Fruit fly (Drosophila melanogaster) whole organism, prepupa: ENCODE measurements around the gene Golgin84.

Source experiments
- CG10631 ChIP-seq: fragments of 200-800 bp; sonication (Bioruptor generic); optimal IDR thresholded peaks from 2 replicates; lab custom pipeline; 2016; ENCODE audit warnings: missing biosample characterization, missing genetic modification characterization
- CG10669 ChIP-seq: fragments of 200-800 bp; sonication (Bioruptor generic); optimal IDR thresholded peaks from 3 replicates; lab custom pipeline; 2018; ENCODE audit warnings: missing biosample characterization, mild to moderate bottlenecking, missing genetic modification characterization, moderate library complexity
- CG11294 ChIP-seq: fragments of 200-800 bp; sonication (Bioruptor generic); IDR thresholded peaks from 2 replicates; pipeline ENCODE4 v1.3.6; 2022; ENCODE audit warnings: missing biosample characterization, missing genetic modification characterization
- CG11762 ChIP-seq: fragments of 200-800 bp; sonication (Bioruptor generic); optimal IDR thresholded peaks from 3 replicates; lab custom pipeline; 2016; ENCODE audit warnings: missing biosample characterization, missing genetic modification characterization; ENCODE audit not compliant: insufficient read depth
- CG11902 ChIP-seq: fragments of 200-800 bp; sonication (Bioruptor generic); optimal IDR thresholded peaks from 3 replicates; lab custom pipeline; 2016; ENCODE audit warnings: missing biosample characterization, missing genetic modification characterization
- CG15336 ChIP-seq: fragments of 200-800 bp; sonication (Bioruptor generic); IDR thresholded peaks from 2 replicates; pipeline ENCODE4 v1.3.6; 2022; ENCODE audit warnings: missing biosample characterization, missing genetic modification characterization
- CG16779 ChIP-seq: fragments of 200-800 bp; sonication (Bioruptor generic); optimal IDR thresholded peaks from 3 replicates; lab custom pipeline; 2017; ENCODE audit warnings: missing biosample characterization, mild to moderate bottlenecking, missing genetic modification characterization
- CG31627 ChIP-seq: fragments of 200-800 bp; sonication (Bioruptor generic); optimal IDR thresholded peaks from 3 replicates; lab custom pipeline; 2016; ENCODE audit warnings: missing biosample characterization, missing genetic modification characterization
- CG32006 ChIP-seq: fragments of 200-800 bp; sonication (Bioruptor generic); optimal IDR thresholded peaks from 3 replicates; lab custom pipeline; 2017; ENCODE audit warnings: missing biosample characterization, mild to moderate bottlenecking, missing genetic modification characterization
- CG34406 ChIP-seq: fragments of 200-800 bp; sonication (Bioruptor generic); optimal IDR thresholded peaks from 3 replicates; lab custom pipeline; 2016; ENCODE audit warnings: missing biosample characterization, missing genetic modification characterization
- CG3919 ChIP-seq: fragments of 200-800 bp; sonication (Bioruptor generic); optimal IDR thresholded peaks from 3 replicates; lab custom pipeline; 2016; ENCODE audit warnings: missing biosample characterization, missing genetic modification characterization
- CG4318 ChIP-seq: fragments of 200-800 bp; sonication (Bioruptor generic); optimal IDR thresholded peaks from 3 replicates; lab custom pipeline; 2017; ENCODE audit warnings: missing biosample characterization, mild to moderate bottlenecking, missing genetic modification characterization
- CG6792 ChIP-seq: fragments of 200-800 bp; sonication (Bioruptor generic); optimal IDR thresholded peaks from 3 replicates; lab custom pipeline; 2016; ENCODE audit warnings: missing biosample characterization, missing genetic modification characterization
- CG6808 ChIP-seq: fragments of 200-800 bp; sonication (Bioruptor generic); optimal IDR thresholded peaks from 3 replicates; lab custom pipeline; 2017; ENCODE audit warnings: missing biosample characterization, missing genetic modification characterization, mild to moderate bottlenecking, moderate library complexity, missing genetic modification reagents
- CG6854 ChIP-seq: fragments of 200-800 bp; sonication (Bioruptor generic); optimal IDR thresholded peaks from 2 replicates; lab custom pipeline; 2017; ENCODE audit warnings: missing biosample characterization, mild to moderate bottlenecking, missing genetic modification characterization
- CG8632 ChIP-seq: fragments of 200-800 bp; sonication (Bioruptor generic); optimal IDR thresholded peaks from 3 replicates; lab custom pipeline; 2016; ENCODE audit warnings: missing biosample characterization, missing genetic modification characterization
- CG9139 ChIP-seq: fragments of 200-800 bp; sonication (Bioruptor generic); optimal IDR thresholded peaks from 3 replicates; lab custom pipeline; 2017; ENCODE audit warnings: missing biosample characterization, mild to moderate bottlenecking, missing genetic modification characterization
- Eip78C ChIP-seq: fragments of 200-800 bp; sonication (Bioruptor generic); peaks from one replicate; lab custom pipeline; 2016; ENCODE audit warnings: missing biosample characterization, missing genetic modification characterization
- Eip93F ChIP-seq: fragments of 200-800 bp; sonication (Bioruptor generic); optimal IDR thresholded peaks from 2 replicates; lab custom pipeline; 2016; ENCODE audit warnings: missing biosample characterization, mild to moderate bottlenecking, missing genetic modification characterization
- Hr39 ChIP-seq: fragments of 200-800 bp; sonication (Bioruptor generic); optimal IDR thresholded peaks from 2 replicates; lab custom pipeline; 2016; ENCODE audit warnings: missing biosample characterization, missing genetic modification characterization
- Hr4 ChIP-seq: fragments of 200-800 bp; sonication (Bioruptor generic); optimal IDR thresholded peaks from 3 replicates; lab custom pipeline; 2016; ENCODE audit warnings: missing biosample characterization, missing genetic modification characterization
- Lpt ChIP-seq: fragments of 200-800 bp; sonication (Bioruptor generic); optimal IDR thresholded peaks from 3 replicates; lab custom pipeline; 2016; ENCODE audit warnings: missing biosample characterization, missing genetic modification characterization
- Met ChIP-seq: fragments of 200-800 bp; sonication (Bioruptor generic); optimal IDR thresholded peaks from 3 replicates; lab custom pipeline; 2016; ENCODE audit warnings: missing biosample characterization, missing genetic modification characterization
- Smox ChIP-seq: fragments of 200-800 bp; sonication (Bioruptor generic); optimal IDR thresholded peaks from 3 replicates; lab custom pipeline; 2016; ENCODE audit warnings: missing biosample characterization, missing genetic modification characterization
- Sox14 ChIP-seq: fragments of 200-800 bp; sonication (Bioruptor generic); optimal IDR thresholded peaks from 3 replicates; lab custom pipeline; 2016; ENCODE audit warnings: missing biosample characterization, missing genetic modification characterization
- Sox15 ChIP-seq: fragments of 200-800 bp; sonication (Bioruptor generic); optimal IDR thresholded peaks from 3 replicates; lab custom pipeline; 2016; ENCODE audit warnings: missing biosample characterization, missing genetic modification characterization
- achi ChIP-seq: fragments of 200-800 bp; sonication (Bioruptor generic); optimal IDR thresholded peaks from 3 replicates; lab custom pipeline; 2016; ENCODE audit warnings: missing biosample characterization, missing genetic modification characterization
- cyc ChIP-seq: fragments of 200-800 bp; sonication (Bioruptor generic); optimal IDR thresholded peaks from 3 replicates; lab custom pipeline; 2016; ENCODE audit warnings: missing biosample characterization, missing genetic modification characterization
- dac ChIP-seq: fragments of 200-800 bp; sonication (Bioruptor generic); optimal IDR thresholded peaks from 2 replicates; lab custom pipeline; 2017; ENCODE audit warnings: missing biosample characterization, mild to moderate bottlenecking, missing genetic modification characterization
- eg ChIP-seq: fragments of 200-800 bp; sonication (Bioruptor generic); IDR thresholded peaks from 3 replicates; pipeline ENCODE4 v1.3.6; 2022; ENCODE audit warnings: missing biosample characterization, missing genetic modification characterization
- esn ChIP-seq: fragments of 200-800 bp; sonication (Bioruptor generic); optimal IDR thresholded peaks from 2 replicates; lab custom pipeline; 2016; ENCODE audit warnings: missing biosample characterization, mild to moderate bottlenecking, missing genetic modification characterization, moderate library complexity
- fd59A ChIP-seq: fragments of 200-800 bp; sonication (Bioruptor generic); optimal IDR thresholded peaks from 2 replicates; lab custom pipeline; 2017; ENCODE audit warnings: missing biosample characterization, mild to moderate bottlenecking, missing genetic modification characterization, missing genetic modification reagents
- fkh ChIP-seq: fragments of 200-800 bp; sonication (Bioruptor generic); optimal IDR thresholded peaks from 3 replicates; lab custom pipeline; 2017; ENCODE audit warnings: missing biosample characterization, mild to moderate bottlenecking, missing genetic modification characterization, moderate library complexity
- lz ChIP-seq: fragments of 200-800 bp; sonication (Bioruptor generic); optimal IDR thresholded peaks from 3 replicates; lab custom pipeline; 2016; ENCODE audit warnings: missing biosample characterization, missing genetic modification characterization
- net ChIP-seq: fragments of 200-800 bp; sonication (Bioruptor generic); optimal IDR thresholded peaks from 3 replicates; lab custom pipeline; 2016; ENCODE audit warnings: missing biosample characterization, missing genetic modification characterization
- pdm3 ChIP-seq: fragments of 200-800 bp; sonication (Bioruptor generic); optimal IDR thresholded peaks from 3 replicates; lab custom pipeline; 2016; ENCODE audit warnings: missing biosample characterization, missing genetic modification characterization
- salr ChIP-seq, 2 experiments: fragments of 200-800 bp; sonication (Bioruptor generic); optimal IDR thresholded peaks; 3 replicates each; lab custom pipeline; 2016 to 2018; ENCODE audit warnings: missing biosample characterization in 2 of 2, missing genetic modification characterization in 2 of 2, mild to moderate bottlenecking in 1 of 2
- spab ChIP-seq: fragments of 200-800 bp; sonication (Bioruptor generic); optimal IDR thresholded peaks from 2 replicates; lab custom pipeline; 2017; ENCODE audit warnings: missing biosample characterization, mild to moderate bottlenecking, missing genetic modification characterization, missing genetic modification reagents
- topi ChIP-seq: fragments of 200-800 bp; sonication (Bioruptor generic); optimal IDR thresholded peaks from 3 replicates; lab custom pipeline; 2016; ENCODE audit warnings: missing biosample characterization, missing genetic modification characterization
- vri ChIP-seq: fragments of 200-800 bp; sonication (Bioruptor generic); optimal IDR thresholded peaks from 3 replicates; lab custom pipeline; 2016; ENCODE audit warnings: missing biosample characterization, mild to moderate bottlenecking, missing genetic modification characterization

Gene Golgin84

dm6 chr3R:24384952-24385351 is 27.2 kb upstream of the Golgin84 start, which contains the start of gene CG17780:
TSS of gene CG17780 (minus strand) at chr3R:24385052.
- TF ChIP-seq pdm3 (GFP tag; lab: Kevin White, UChicago) (no peak), topi (GFP tag; lab: Kevin White, UChicago) (no peak), CG3919 (GFP tag; lab: Kevin White, UChicago) (no peak), CG10669 (no peak), achi (GFP tag; lab: Kevin White, UChicago) (no peak), lz (GFP tag; lab: Kevin White, UChicago) (no peak), Sox15 (GFP tag; lab: Kevin White, UChicago) (no peak), esn (GFP tag; lab: Kevin White, UChicago) (no peak), CG9139 (no peak)

- TF ChIP-seq Sox15 (GFP tag; lab: Kevin White, UChicago) (no peak), CG10669 (no peak), CG11902 (GFP tag; lab: Kevin White, UChicago) (no peak), CG11762 (GFP tag; lab: Kevin White, UChicago) (no peak), Sox14 (GFP tag; lab: Kevin White, UChicago) (no peak), CG15336 (GFP tag; lab: Robert Waterston, UW) (no peak), salr (GFP tag; optimal IDR thresholded peaks at IDR 0.05; lab: Kevin White, UChicago) (no peak), CG32006 (GFP tag; lab: Kevin White, UChicago) (no peak), Eip78C (GFP tag; lab: Kevin White, UChicago) (no peak), net (GFP tag; lab: Kevin White, UChicago) (no peak), vri (GFP tag; lab: Kevin White, UChicago) (no peak)
These were observed 18.8 kb upstream of the Golgin84 start, which contains the start of gene CG33342 for dm6 chr3R:24376565-24376964. TSS of gene CG33342 (plus strand) at chr3R:24376865.

dm6 chr3R:24375561-24375960 is 17.8 kb upstream of the Golgin84 start, which contains the start of gene CG17781:
TSS of gene CG17781 (minus strand) at chr3R:24375661.
- no peak for TF ChIP-seq CG11902 (GFP tag; lab: Kevin White, UChicago)
- TF ChIP-seq CG34406 (GFP tag; lab: Kevin White, UChicago): no peak
- TF ChIP-seq Hr4: no peak
- TF ChIP-seq eg (GFP tag; lab: Robert Waterston, UW): no peak
- no peak for TF ChIP-seq Sox15 (GFP tag; lab: Kevin White, UChicago)
- no peak for TF ChIP-seq CG10631 (GFP tag; lab: Kevin White, UChicago)
- no peak for TF ChIP-seq CG4318
- no peak for TF ChIP-seq CG16779 (tag; lab: Kevin White, UChicago)
- no peak for TF ChIP-seq spab (GFP tag; lab: Kevin White, UChicago)
- TF ChIP-seq CG6854 (GFP tag; lab: Kevin White, UChicago): no peak
- TF ChIP-seq CG11294 (GFP tag; lab: Robert Waterston, UW): no peak
- TF ChIP-seq Met (GFP tag; lab: Kevin White, UChicago): no peak
- no peak for TF ChIP-seq Lpt (GFP tag; lab: Kevin White, UChicago)
- no peak for TF ChIP-seq cyc (GFP tag; lab: Kevin White, UChicago)

- TF ChIP-seq CG31627: no peak
- no peak for TF ChIP-seq Eip93F (GFP tag; lab: Kevin White, UChicago)
- TF ChIP-seq fd59A: no peak
- no peak for TF ChIP-seq CG11294 (GFP tag; lab: Robert Waterston, UW)
- TF ChIP-seq Smox (GFP tag; lab: Kevin White, UChicago): no peak
These were observed 14.9 kb upstream of the Golgin84 start, which contains the start of gene CG17782 for dm6 chr3R:24372662-24373061. TSS of gene CG17782 (minus strand) at chr3R:24372762.

dm6 chr3R:24369268-24369667 is 11.5 kb upstream of the Golgin84 start, which contains the start of gene CG13614:
TSS of gene CG13614 (plus strand) at chr3R:24369568.
- TF ChIP-seq pdm3 (GFP tag; lab: Kevin White, UChicago) (no peak), fkh (GFP tag; lab: Kevin White, UChicago) (no peak), CG16779 (tag; lab: Kevin White, UChicago) (no peak), CG6792 (GFP tag; lab: Kevin White, UChicago) (no peak), Hr39 (GFP tag; lab: Kevin White, UChicago) (no peak), CG9139 (no peak), salr (GFP tag; optimal IDR thresholded peaks at IDR 0.05; lab: Kevin White, UChicago) (no peak), CG6808 (no peak), CG10631 (GFP tag; lab: Kevin White, UChicago) (no peak), Hr4 (no peak), dac (no peak), CG8632 (GFP tag; lab: Kevin White, UChicago) (no peak)
